Worm (Caenorhabditis elegans): ENCODE results near the gene Y105C5B.3.

Y105C5B.3 gene

DNA sequence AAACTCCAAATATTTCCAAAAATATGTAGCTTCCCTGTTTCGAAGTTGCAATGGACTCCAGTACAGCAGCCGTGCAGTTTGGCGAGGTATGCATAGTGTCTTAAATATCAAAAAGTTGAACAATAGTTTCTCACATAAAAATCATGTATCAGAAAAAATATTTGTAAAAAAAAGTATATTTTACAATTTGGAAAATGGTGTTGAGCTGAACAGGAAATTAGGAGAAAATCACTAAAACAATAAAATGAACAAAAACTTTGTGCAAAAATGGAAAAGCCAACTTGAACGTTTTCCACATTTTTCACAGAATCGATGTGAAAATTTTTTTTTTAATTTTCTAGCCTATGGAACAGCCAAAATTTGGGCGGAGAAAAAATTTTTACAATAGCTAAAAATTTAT is 42.7 kb downstream of the Y105C5B.3 start, which contains the start of gene Y105C5B.8:
Gene Y105C5B.8, minus strand, starts transcription at position 101 of the 400 bp plus-strand sequence.
- no peak for TF ChIP-seq mab-5 (tag; optimal IDR thresholded peaks at IDR 0.05)

DNA sequence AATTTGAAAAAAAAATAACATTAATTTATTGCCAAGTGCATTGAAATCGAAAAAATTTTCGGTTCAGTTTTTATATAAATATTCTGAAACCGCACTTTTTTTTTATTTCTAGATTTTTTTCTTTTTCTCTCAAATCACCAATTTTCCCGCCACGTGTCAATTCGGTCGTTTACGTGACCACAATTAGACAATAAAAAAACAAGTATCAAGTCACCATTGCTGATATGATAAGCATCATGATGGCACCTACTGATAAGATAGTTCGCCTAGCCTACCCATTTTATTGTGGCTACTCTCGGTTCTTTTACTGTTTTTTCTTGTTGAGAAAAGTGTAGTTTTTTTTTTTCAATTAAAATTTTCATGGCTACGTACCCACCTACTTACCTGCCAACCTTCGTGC is 45.8 kb downstream of the Y105C5B.3 start:
- TF ChIP-seq nhr-76 (tag; optimal IDR thresholded peaks at IDR 0.05) (no peak), flh-1 (GFP tag; optimal IDR thresholded peaks at IDR 0.05) (no peak), unc-62 (GFP tag; optimal IDR thresholded peaks at IDR 0.05) (no peak), unc-39 (tag; optimal IDR thresholded peaks at IDR 0.05) (no peak), mab-5 (tag; optimal IDR thresholded peaks at IDR 0.05) (no peak), ceh-43 (GFP tag; optimal IDR thresholded peaks at IDR 0.05) (no peak), hlh-1 (tag; optimal IDR thresholded peaks at IDR 0.05) (no peak), M03D4.4 (tag; optimal IDR thresholded peaks at IDR 0.05) (no peak), drap-1 (GFP tag; optimal IDR thresholded peaks at IDR 0.05) (no peak), nhr-28 (tag; optimal IDR thresholded peaks at IDR 0.05) (no peak), sem-2 (GFP tag; optimal IDR thresholded peaks at IDR 0.05) (no peak), mls-2 (tag; optimal IDR thresholded peaks at IDR 0.05) (no peak), lin-32 (GFP tag; optimal IDR thresholded peaks at IDR 0.05) (no peak), mep-1 (tag; optimal IDR thresholded peaks at IDR 0.05) (no peak), lin-13 (tag; optimal IDR thresholded peaks at IDR 0.05) (no peak), elt-1 (tag; optimal IDR thresholded peaks at IDR 0.05; ENCODE audit: borderline replicate concordance, insufficient read depth) (no peak)

DNA sequence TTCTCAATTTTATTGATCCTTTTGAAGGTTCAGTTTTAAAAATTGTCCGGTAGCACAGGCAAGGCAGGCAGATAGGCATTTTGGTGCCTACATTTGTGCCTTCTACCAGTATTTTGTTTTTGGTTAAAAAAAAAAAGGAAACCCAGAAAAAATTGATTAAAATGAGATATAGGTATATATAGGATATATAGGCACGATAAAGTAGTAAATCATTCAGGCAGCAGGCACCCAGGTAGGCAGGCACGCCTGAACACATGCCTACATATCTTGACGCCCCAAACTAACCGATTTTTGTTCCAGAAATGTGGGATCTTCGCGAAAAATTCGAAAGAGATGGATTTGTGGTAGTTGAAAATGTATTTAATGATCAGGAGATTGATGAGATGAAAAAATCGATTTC is 46.3 kb downstream of the Y105C5B.3 start, which contains the start of gene Y105C5B.9:
Gene Y105C5B.9, plus strand, starts transcription at position 301 of the 400 bp plus-strand sequence.
- no peak for TF ChIP-seq M03D4.4 (tag; optimal IDR thresholded peaks at IDR 0.05)
- TF ChIP-seq blmp-1 (tag; optimal IDR thresholded peaks at IDR 0.05) = no peak
- TF ChIP-seq ztf-11 (tag; optimal IDR thresholded peaks at IDR 0.05) = no peak
- no peak for TF ChIP-seq cnd-1 (tag; optimal IDR thresholded peaks at IDR 0.05)

DNA sequence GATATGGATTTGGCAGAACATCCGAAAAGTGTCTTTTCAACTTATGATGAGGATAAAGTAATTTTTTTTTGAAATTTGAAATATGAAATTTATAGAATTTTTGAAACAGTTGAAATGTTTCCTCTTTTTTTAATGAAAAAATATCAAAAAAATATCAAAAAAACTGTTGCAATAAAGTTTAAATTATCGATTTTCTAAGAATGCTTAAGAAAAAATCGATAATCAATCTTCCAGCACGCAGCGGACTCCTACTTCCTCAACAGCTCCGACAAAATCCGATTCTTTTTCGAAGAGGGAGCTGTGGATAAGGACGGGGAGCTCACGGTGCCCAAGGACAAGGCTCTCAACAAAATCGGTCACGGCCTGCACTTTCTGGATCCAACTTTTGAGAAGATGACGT is 46.7 kb downstream of the Y105C5B.3 start:
- TF ChIP-seq sptf-1 (tag; optimal IDR thresholded peaks at IDR 0.05) (no peak), cnd-1 (tag; optimal IDR thresholded peaks at IDR 0.05) (no peak), ceh-43 (GFP tag; optimal IDR thresholded peaks at IDR 0.05) (no peak), mep-1 (tag; optimal IDR thresholded peaks at IDR 0.05) (no peak), pha-4 (tag; optimal IDR thresholded peaks at IDR 0.05) (no peak), nhr-28 (tag; optimal IDR thresholded peaks at IDR 0.05) (no peak), nhr-237 (tag; optimal IDR thresholded peaks at IDR 0.05) (no peak), sem-2 (GFP tag; optimal IDR thresholded peaks at IDR 0.05) (no peak), blmp-1 (tag; optimal IDR thresholded peaks at IDR 0.05) (no peak), unc-39 (tag; optimal IDR thresholded peaks at IDR 0.05) (no peak)

DNA sequence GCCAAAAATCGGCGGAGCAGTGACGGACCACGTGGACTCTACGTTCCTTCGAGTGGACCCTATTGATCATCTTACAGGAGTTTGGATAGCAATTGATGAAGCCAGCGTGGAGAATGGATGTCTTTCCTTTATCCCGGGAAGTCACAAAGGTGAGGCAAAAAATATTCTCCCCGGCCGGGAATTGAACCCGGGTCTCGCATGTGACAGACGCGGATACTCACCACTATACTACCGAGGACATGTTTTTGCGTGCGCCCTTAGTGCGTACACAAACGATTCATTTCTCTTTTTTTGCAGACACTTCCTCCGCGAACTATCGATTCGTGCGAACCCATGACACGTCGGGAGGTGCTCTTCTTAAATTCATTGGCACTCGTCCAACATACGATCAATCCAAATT is 47.2 kb downstream of the Y105C5B.3 start:
- TF ChIP-seq ceh-83 (GFP tag; optimal IDR thresholded peaks at IDR 0.05) = no peak
- no peak for TF ChIP-seq bed-3 (GFP tag; optimal IDR thresholded peaks at IDR 0.05)
- TF ChIP-seq snpc-4 (tag; optimal IDR thresholded peaks at IDR 0.05) = no peak
- TF ChIP-seq ham-2 (GFP tag; optimal IDR thresholded peaks at IDR 0.05) = no peak
- no peak for TF ChIP-seq cnd-1 (tag; optimal IDR thresholded peaks at IDR 0.05)
- TF ChIP-seq nhr-2 (tag; optimal IDR thresholded peaks at IDR 0.05) = no peak
- TF ChIP-seq sptf-1 (tag; optimal IDR thresholded peaks at IDR 0.05) = peak; percentile 57
- TF ChIP-seq lsy-2 (tag; optimal IDR thresholded peaks at IDR 0.05) = no peak

DNA sequence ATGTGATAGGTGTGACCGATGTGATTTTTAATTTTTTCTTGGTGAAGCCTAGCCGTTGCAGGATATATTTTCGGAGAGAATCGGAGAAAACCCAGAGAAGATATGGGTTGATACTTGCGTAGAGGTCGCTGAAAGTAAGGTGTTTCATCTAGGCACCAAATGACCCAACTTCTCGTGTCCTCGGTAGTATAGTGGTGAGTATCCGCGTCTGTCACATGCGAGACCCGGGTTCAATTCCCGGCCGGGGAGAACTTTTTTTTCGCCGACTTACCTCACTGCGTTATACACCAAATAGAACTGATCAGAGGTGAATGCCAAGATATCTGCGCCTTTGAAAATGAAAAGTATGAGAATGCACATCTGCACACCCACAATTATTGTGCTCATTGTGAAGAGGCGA is 47.8 kb downstream of the Y105C5B.3 start:
- TF ChIP-seq M03D4.4 (tag; optimal IDR thresholded peaks at IDR 0.05) (peak; percentile 35), nhr-12 (tag; optimal IDR thresholded peaks at IDR 0.05) (no peak), drap-1 (GFP tag; optimal IDR thresholded peaks at IDR 0.05) (peak; percentile 48), lsy-2 (tag; optimal IDR thresholded peaks at IDR 0.05) (no peak), nhr-237 (tag; optimal IDR thresholded peaks at IDR 0.05) (no peak), sptf-1 (tag; optimal IDR thresholded peaks at IDR 0.05) (peak; percentile 22), ceh-43 (GFP tag; optimal IDR thresholded peaks at IDR 0.05) (no peak), unc-39 (tag; optimal IDR thresholded peaks at IDR 0.05) (no peak), cnd-1 (tag; optimal IDR thresholded peaks at IDR 0.05) (no peak), lin-32 (GFP tag; optimal IDR thresholded peaks at IDR 0.05) (peak; percentile 4), elt-3 (tag; optimal IDR thresholded peaks at IDR 0.05) (no peak)

All from whole organism, mixed stage, embryonic.